Worm (Caenorhabditis elegans): ENCODE results near the gene dpy-7.

DNA sequence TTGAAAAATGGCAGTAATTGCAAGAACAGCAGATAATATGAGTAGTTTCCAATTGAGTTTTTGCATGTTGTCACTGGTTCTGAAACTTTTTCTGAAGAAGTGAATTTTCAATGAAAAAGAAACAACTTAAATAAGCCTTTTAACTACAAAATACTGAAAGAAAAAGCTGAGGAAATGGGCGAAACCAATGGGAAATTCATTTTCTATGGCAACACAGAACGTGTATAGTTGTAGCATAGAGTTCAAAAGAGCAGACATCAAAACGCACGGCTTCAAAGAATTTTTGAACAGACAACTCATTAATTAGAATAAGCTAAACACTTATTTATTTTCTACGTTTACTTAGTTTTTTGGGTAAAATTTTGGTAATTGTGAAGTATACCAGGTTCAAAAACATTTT lies 44.6 kb downstream of the dpy-7 start, which contains the start of gene F48E3.2:
- no peak for TF ChIP-seq fkh-4 (tag; optimal IDR thresholded peaks at IDR 0.05; ENCODE audit: borderline replicate concordance)
- no peak for TF ChIP-seq Y116A8C.19 (tag; optimal IDR thresholded peaks at IDR 0.05; ENCODE audit: borderline replicate concordance)
- TF ChIP-seq aly-2 (tag; optimal IDR thresholded peaks at IDR 0.05), result no peak
- TF ChIP-seq ceh-82 (tag; optimal IDR thresholded peaks at IDR 0.05), result no peak
- TF ChIP-seq tbx-2 (tag; optimal IDR thresholded peaks at IDR 0.05), result no peak
- no peak for TF ChIP-seq alr-1 (tag; optimal IDR thresholded peaks at IDR 0.05; ENCODE audit: borderline replicate concordance)
- no peak for TF ChIP-seq aha-1 (tag; optimal IDR thresholded peaks at IDR 0.05)
- TF ChIP-seq dpl-1 (GFP tag; optimal IDR thresholded peaks at IDR 0.05), result no peak
- no peak for TF ChIP-seq nhr-11 (tag; optimal IDR thresholded peaks at IDR 0.05)
- TF ChIP-seq elt-3 (tag; optimal IDR thresholded peaks at IDR 0.05), result no peak
- TF ChIP-seq zag-1 (tag; optimal IDR thresholded peaks at IDR 0.05), result no peak
- no peak for TF ChIP-seq efl-1 (optimal IDR thresholded peaks at IDR 0.05)
- peak in 1 of 2 experiments; percentile 27 for TF ChIP-seq efl-1 (GFP tag; optimal IDR thresholded peaks at IDR 0.05 in 1 of 2)

Data from whole organism, L1 larva.